Fruit fly (Drosophila melanogaster) whole organism, embryonic: Measurements from ENCODE around the gene CG10343.
A peak's percentile ranks its signal among the peaks of the same experiment; 100 is the strongest.

Experiments
- Ada2b ChIP-seq: fragments of 200-800 bp; sonication (Bioruptor generic); IDR thresholded peaks from 2 replicates; pipeline ENCODE4 v1.3.6; 2022; ENCODE audit warnings: missing biosample characterization, missing genetic modification characterization
- Adf1 ChIP-seq: fragments of 200-800 bp; sonication (Bioruptor generic); IDR thresholded peaks from 2 replicates; pipeline ENCODE4 v1.3.6; 2022; ENCODE audit warnings: missing biosample characterization, missing genetic modification characterization
- Atf6 ChIP-seq: fragments of 200-800 bp; sonication (Bioruptor generic); IDR thresholded peaks from 2 replicates; pipeline ENCODE4 v1.3.6; 2022; ENCODE audit warnings: missing biosample characterization, missing genetic modification characterization
- CG10274 ChIP-seq: fragments of 200-800 bp; sonication (Bioruptor generic); optimal IDR thresholded peaks from 3 replicates; lab custom pipeline; 2017; ENCODE audit warnings: missing biosample characterization, mild to moderate bottlenecking, missing genetic modification characterization
- CG10959 ChIP-seq: fragments of 200-800 bp; sonication (Bioruptor generic); IDR thresholded peaks from 2 replicates; pipeline ENCODE4 v1.3.6; 2022; ENCODE audit warnings: missing biosample characterization, missing genetic modification characterization
- CG12071 ChIP-seq: fragments of 200-800 bp; sonication (Bioruptor generic); optimal IDR thresholded peaks from 3 replicates; lab custom pipeline; 2018; ENCODE audit warnings: missing biosample characterization, mild to moderate bottlenecking, missing genetic modification characterization
- CG12104 ChIP-seq: fragments of 200-800 bp; sonication (Bioruptor generic); optimal IDR thresholded peaks from 3 replicates; lab custom pipeline; 2016; ENCODE audit warnings: missing biosample characterization, missing genetic modification characterization
- CG12744 ChIP-seq: fragments of 200-800 bp; sonication (Bioruptor generic); optimal IDR thresholded peaks from 2 replicates; lab custom pipeline; 2016; ENCODE audit warnings: missing biosample characterization, missing genetic modification characterization
- CG13424 ChIP-seq: fragments of 200-800 bp; sonication (Bioruptor generic); optimal IDR thresholded peaks from 2 replicates; lab custom pipeline; 2019; ENCODE audit warnings: missing biosample characterization, mild to moderate bottlenecking, missing genetic modification characterization, moderate library complexity
- CG15073 ChIP-seq: fragments of 200-800 bp; sonication (Bioruptor generic); optimal IDR thresholded peaks from 2 replicates; lab custom pipeline; 2016; ENCODE audit warnings: missing biosample characterization, missing genetic modification characterization
- CG1792 ChIP-seq: fragments of 200-800 bp; sonication (Bioruptor generic); optimal IDR thresholded peaks from 2 replicates; lab custom pipeline; 2016; ENCODE audit warnings: missing biosample characterization, missing genetic modification characterization
- CG1832 ChIP-seq: fragments of 200-800 bp; sonication (Bioruptor generic); optimal IDR thresholded peaks from 2 replicates; lab custom pipeline; 2017; ENCODE audit warnings: missing biosample characterization, mild to moderate bottlenecking, missing genetic modification characterization, inconsistent platforms
- CG30403 ChIP-seq: fragments of 200-800 bp; sonication (Bioruptor generic); optimal IDR thresholded peaks from 3 replicates; lab custom pipeline; 2016; ENCODE audit warnings: missing biosample characterization, missing genetic modification characterization
- CG4404 ChIP-seq: fragments of 200-800 bp; sonication (Bioruptor generic); IDR thresholded peaks from 2 replicates; pipeline ENCODE4 v1.3.6; 2022; ENCODE audit warnings: missing biosample characterization, missing genetic modification characterization
- CG4854 ChIP-seq: fragments of 200-800 bp; sonication (Bioruptor generic); optimal IDR thresholded peaks from 2 replicates; lab custom pipeline; 2016; ENCODE audit warnings: missing biosample characterization, missing genetic modification characterization, inconsistent platforms
- CG7271 ChIP-seq: fragments of 200-800 bp; sonication (Bioruptor generic); optimal IDR thresholded peaks from 2 replicates; lab custom pipeline; 2018; ENCODE audit warnings: missing biosample characterization, mild to moderate bottlenecking, missing genetic modification characterization, moderate library complexity
- CG7987 ChIP-seq: fragments of 200-800 bp; sonication (Bioruptor generic); optimal IDR thresholded peaks from 2 replicates; lab custom pipeline; 2018; ENCODE audit warnings: missing biosample characterization, mild to moderate bottlenecking, missing genetic modification characterization, moderate library complexity
- CG9215 ChIP-seq: fragments of 200-800 bp; sonication (Bioruptor generic); IDR thresholded peaks from 2 replicates; pipeline ENCODE4 v1.3.6; 2022; ENCODE audit warnings: missing biosample characterization, missing genetic modification characterization
- CG9817 ChIP-seq: fragments of 200-800 bp; sonication (Bioruptor generic); optimal IDR thresholded peaks from 2 replicates; lab custom pipeline; 2018; ENCODE audit warnings: missing biosample characterization, mild to moderate bottlenecking, missing genetic modification characterization, moderate library complexity
- CG9932 ChIP-seq: fragments of 200-800 bp; sonication (Bioruptor generic); IDR thresholded peaks from 2 replicates; pipeline ENCODE4 v1.3.6; 2022; ENCODE audit warnings: missing biosample characterization, missing genetic modification characterization
- CrebB ChIP-seq: fragments of 200-800 bp; sonication (Bioruptor generic); optimal IDR thresholded peaks from 3 replicates; lab custom pipeline; 2018; ENCODE audit warnings: missing biosample characterization, mild to moderate bottlenecking, missing genetic modification characterization
- Dek ChIP-seq: fragments of 200-800 bp; sonication (Bioruptor generic); optimal IDR thresholded peaks from 3 replicates; lab custom pipeline; 2019; ENCODE audit warnings: missing biosample characterization, mild to moderate bottlenecking, missing genetic modification characterization, moderate library complexity
- Dip3 ChIP-seq: fragments of 200-800 bp; sonication (Bioruptor generic); optimal IDR thresholded peaks from 3 replicates; lab custom pipeline; 2016; ENCODE audit warnings: missing biosample characterization, missing genetic modification characterization
- H15 ChIP-seq: fragments of 200-800 bp; sonication (Bioruptor generic); IDR thresholded peaks from 3 replicates; pipeline ENCODE4 v1.3.6; 2022; ENCODE audit warnings: missing biosample characterization, missing genetic modification characterization
- HLH54F ChIP-seq: fragments of 200-800 bp; sonication (Bioruptor generic); optimal IDR thresholded peaks from 3 replicates; lab custom pipeline; 2016; ENCODE audit warnings: missing biosample characterization, missing genetic modification characterization
- Hey ChIP-seq: fragments of 200-800 bp; sonication (Bioruptor generic); optimal IDR thresholded peaks from 3 replicates; lab custom pipeline; 2018; ENCODE audit warnings: missing biosample characterization, mild to moderate bottlenecking, missing genetic modification characterization
- Mad ChIP-seq: fragments of 200-800 bp; sonication (Bioruptor generic); optimal IDR thresholded peaks from 2 replicates; lab custom pipeline; 2016; ENCODE audit warnings: missing biosample characterization, missing genetic modification characterization
- Rx ChIP-seq: fragments of 200-800 bp; sonication (Bioruptor generic); IDR thresholded peaks from 2 replicates; pipeline ENCODE4 v1.3.6; 2022; ENCODE audit warnings: missing biosample characterization, missing genetic modification characterization
- Trl ChIP-seq, 3 experiments: fragments of >200 bp in 2 of 3; fragments of 200-800 bp in 1 of 3; sonication (Bioruptor generic) in 1 of 3; optimal IDR thresholded peaks; 2 replicates in 1 of 3; 3 replicates in 2 of 3; lab custom pipeline; 2016 to 2017; ENCODE audit warnings: missing biosample characterization in 1 of 3, missing genetic modification characterization in 1 of 3
- crc ChIP-seq: fragments of 200-800 bp; sonication (Bioruptor generic); optimal IDR thresholded peaks from 2 replicates; lab custom pipeline; 2016; ENCODE audit warnings: missing biosample characterization, missing genetic modification characterization
- dan ChIP-seq: fragments of 200-800 bp; sonication (Bioruptor generic); IDR thresholded peaks from 2 replicates; pipeline ENCODE4 v1.3.6; 2022; ENCODE audit warnings: missing biosample characterization, missing genetic modification characterization
- dati ChIP-seq: fragments of 200-800 bp; sonication (Bioruptor generic); IDR thresholded peaks from 2 replicates; pipeline ENCODE4 v1.3.6; 2022; ENCODE audit warnings: missing biosample characterization, missing genetic modification characterization
- esg ChIP-seq: fragments of 200-800 bp; sonication (Bioruptor generic); conservative IDR thresholded peaks from 2 replicates; pipeline ENCODE4 v1.3.6; 2022; ENCODE audit warnings: missing biosample characterization, missing genetic modification characterization
- gsb-n ChIP-seq: fragments of 200-800 bp; sonication (Bioruptor generic); optimal IDR thresholded peaks from 3 replicates; lab custom pipeline; 2018; ENCODE audit warnings: missing biosample characterization, mild to moderate bottlenecking, missing genetic modification characterization
- gt ChIP-seq: fragments of 200-800 bp; sonication (Bioruptor generic); IDR thresholded peaks from 2 replicates; pipeline ENCODE4 v1.3.6; 2022; ENCODE audit warnings: missing biosample characterization, missing genetic modification characterization
- inv ChIP-seq: fragments of 200-800 bp; sonication (Bioruptor generic); IDR thresholded peaks from 2 replicates; pipeline ENCODE4 v1.3.6; 2022; ENCODE audit warnings: missing biosample characterization, missing genetic modification characterization; ENCODE audit not compliant: partially characterized antibody
- kni ChIP-seq: fragments of 200-800 bp; sonication (Bioruptor generic); optimal IDR thresholded peaks from 3 replicates; lab custom pipeline; 2017; ENCODE audit warnings: mild to moderate bottlenecking, missing biosample characterization, missing genetic modification reagents, missing genetic modification characterization
- lov ChIP-seq, 2 experiments: fragments of 200-800 bp in 1 of 2; fragments of >200 bp in 1 of 2; sonication (Bioruptor generic) in 1 of 2; IDR thresholded peaks in 1 of 2; optimal IDR thresholded peaks in 1 of 2; 2 replicates in 1 of 2; 3 replicates in 1 of 2; pipeline versions ENCODE4 v1.3.6 to Lab custom; 2017 to 2022; ENCODE audit warnings: missing biosample characterization in 1 of 2, missing genetic modification characterization in 1 of 2
- nmo ChIP-seq: fragments of 200-800 bp; sonication (Bioruptor generic); optimal IDR thresholded peaks from 2 replicates; lab custom pipeline; 2018; ENCODE audit warnings: missing biosample characterization, mild to moderate bottlenecking, missing genetic modification characterization, moderate library complexity
- pros ChIP-seq: fragments of 200-800 bp; sonication (Bioruptor generic); optimal IDR thresholded peaks from 3 replicates; lab custom pipeline; 2019; ENCODE audit warnings: missing biosample characterization, mild to moderate bottlenecking, missing genetic modification characterization, moderate library complexity
- ro ChIP-seq: fragments of 200-800 bp; sonication (Bioruptor generic); IDR thresholded peaks from 2 replicates; pipeline ENCODE4 v1.3.6; 2022; ENCODE audit warnings: missing biosample characterization, missing genetic modification characterization
- sc ChIP-seq, 3 experiments: fragments of >200 bp in 2 of 3; fragments of 200-800 bp in 1 of 3; sonication (Bioruptor generic) in 1 of 3; optimal IDR thresholded peaks; 2 replicates in 2 of 3; 3 replicates in 1 of 3; lab custom pipeline; 2017; ENCODE audit warnings: mild to moderate bottlenecking in 1 of 3, missing biosample characterization in 1 of 3, missing genetic modification characterization in 1 of 3, missing genetic modification reagents in 1 of 3
- scrt ChIP-seq: fragments of 200-800 bp; sonication (Bioruptor generic); optimal IDR thresholded peaks from 2 replicates; lab custom pipeline; 2018; ENCODE audit warnings: missing biosample characterization, mild to moderate bottlenecking, missing genetic modification characterization, moderate library complexity
- seq ChIP-seq: fragments of 200-800 bp; sonication (Bioruptor generic); IDR thresholded peaks from 2 replicates; pipeline ENCODE4 v1.3.6; 2022; ENCODE audit warnings: missing biosample characterization, missing genetic modification characterization
- tap ChIP-seq: fragments of 200-800 bp; optimal IDR thresholded peaks from 3 replicates; lab custom pipeline; 2019; ENCODE audit warnings: missing biosample characterization, mild to moderate bottlenecking, missing genetic modification characterization, moderate library complexity

Gene CG10343

dm6 chr2L:18665952-18666606, 37.2 kb upstream of the CG10343 start (continued):
- TF ChIP-seq Adf1 (GFP tag; lab: Robert Waterston, UW) (0 out of 2 replicates have a peak, but pooled peaks have one; percentile 7), Trl (optimal IDR thresholded peaks at IDR 0.05; lab: Kevin White, UChicago) (no peak), Trl (GFP tag; optimal IDR thresholded peaks at IDR 0.05; lab: Kevin White, UChicago) (peak; percentile 45), Rx (GFP tag; lab: Robert Waterston, UW) (no peak), Ada2b (GFP tag; lab: Robert Waterston, UW) (no peak), Hey (tag; lab: Kevin White, UChicago) (no peak), CG4854 (GFP tag; lab: Kevin White, UChicago) (no peak), Atf6 (GFP tag; lab: Robert Waterston, UW) (no peak), ro (GFP tag; lab: Robert Waterston, UW) (no peak), kni (GFP tag; lab: Kevin White, UChicago) (no peak), CG12071 (no peak), dan (GFP tag; lab: Robert Waterston, UW) (no peak), Dek (tag; lab: Kevin White, UChicago) (peak; percentile 8)

- no peak for TF ChIP-seq nmo
- no peak for TF ChIP-seq pros
- no peak for TF ChIP-seq CG4404
- TF ChIP-seq CG7271 (tag; lab: Kevin White, UChicago) = no peak
- TF ChIP-seq gsb-n (tag; lab: Kevin White, UChicago) = no peak
- no peak for TF ChIP-seq kni (GFP tag; lab: Kevin White, UChicago)
- no peak for TF ChIP-seq CG7987 (GFP tag; lab: Kevin White, UChicago)
- no peak for TF ChIP-seq sc (optimal IDR thresholded peaks at IDR 0.05; lab: Kevin White, UChicago)
- TF ChIP-seq sc (GFP tag; optimal IDR thresholded peaks at IDR 0.05; lab: Kevin White, UChicago) = no peak
- TF ChIP-seq seq = no peak
- no peak for TF ChIP-seq gt
- no peak for TF ChIP-seq HLH54F
- TF ChIP-seq tap (tag; lab: Kevin White, UChicago) = no peak
- TF ChIP-seq lov (optimal IDR thresholded peaks at IDR 0.05; lab: Kevin White, UChicago) = no peak
- no peak for TF ChIP-seq lov (GFP tag; IDR thresholded peaks at IDR 0.05; lab: Robert Waterston, UW)
- TF ChIP-seq esg (GFP tag; lab: Robert Waterston, UW) = no peak
- TF ChIP-seq inv (GFP tag; lab: Robert Waterston, UW) = no peak
- no peak for TF ChIP-seq CG13424 (tag; lab: Kevin White, UChicago)
- no peak for TF ChIP-seq CG10274 (GFP tag; lab: Kevin White, UChicago)
- TF ChIP-seq Hey (tag; lab: Kevin White, UChicago) = no peak
- TF ChIP-seq CG9932 (GFP tag; lab: Robert Waterston, UW) = no peak
Observed at dm6 chr2L:18671146-18671545, 32.1 kb upstream of the CG10343 start, which contains the start of gene CG43338. CG43338 (minus strand) TSS chr2L:18671246.

dm6 chr2L:18673185-18673584, 30.1 kb upstream of the CG10343 start, which contains the start of gene CG43339:
CG43339 (minus strand) TSS chr2L:18673285.
- TF ChIP-seq CrebB (tag; lab: Kevin White, UChicago) = no peak
- TF ChIP-seq scrt = no peak
- no peak for TF ChIP-seq H15 (GFP tag; lab: Robert Waterston, UW)
- TF ChIP-seq Dip3 = no peak
- no peak for TF ChIP-seq CG9215
- no peak for TF ChIP-seq Mad (GFP tag; lab: Kevin White, UChicago)
- TF ChIP-seq CG12104 (GFP tag; lab: Kevin White, UChicago) = no peak
- TF ChIP-seq CG9817 = no peak
- TF ChIP-seq CG1792 (GFP tag; lab: Kevin White, UChicago) = no peak
- TF ChIP-seq CG10959 (GFP tag; lab: Robert Waterston, UW) = no peak
- TF ChIP-seq CG30403 (GFP tag; lab: Kevin White, UChicago) = no peak
- TF ChIP-seq dati = no peak
- TF ChIP-seq CG15073 = no peak
- no peak for TF ChIP-seq CG1832 (GFP tag; lab: Kevin White, UChicago)
- no peak for TF ChIP-seq crc
- no peak for TF ChIP-seq CG12744
